Fruit fly (Drosophila melanogaster) whole organism, prepupa: ENCODE data around the gene qjt.
A peak's percentile ranks its signal among the peaks of the same experiment; 100 is the strongest.

ENCODE experiments used
- CG32006 ChIP-seq: fragments of 200-800 bp; sonication (Bioruptor generic); optimal IDR thresholded peaks from 3 replicates; lab custom pipeline; 2017; ENCODE audit warnings: missing biosample characterization, mild to moderate bottlenecking, missing genetic modification characterization
- Eip93F ChIP-seq: fragments of 200-800 bp; sonication (Bioruptor generic); optimal IDR thresholded peaks from 2 replicates; lab custom pipeline; 2016; ENCODE audit warnings: missing biosample characterization, mild to moderate bottlenecking, missing genetic modification characterization

DNA sequence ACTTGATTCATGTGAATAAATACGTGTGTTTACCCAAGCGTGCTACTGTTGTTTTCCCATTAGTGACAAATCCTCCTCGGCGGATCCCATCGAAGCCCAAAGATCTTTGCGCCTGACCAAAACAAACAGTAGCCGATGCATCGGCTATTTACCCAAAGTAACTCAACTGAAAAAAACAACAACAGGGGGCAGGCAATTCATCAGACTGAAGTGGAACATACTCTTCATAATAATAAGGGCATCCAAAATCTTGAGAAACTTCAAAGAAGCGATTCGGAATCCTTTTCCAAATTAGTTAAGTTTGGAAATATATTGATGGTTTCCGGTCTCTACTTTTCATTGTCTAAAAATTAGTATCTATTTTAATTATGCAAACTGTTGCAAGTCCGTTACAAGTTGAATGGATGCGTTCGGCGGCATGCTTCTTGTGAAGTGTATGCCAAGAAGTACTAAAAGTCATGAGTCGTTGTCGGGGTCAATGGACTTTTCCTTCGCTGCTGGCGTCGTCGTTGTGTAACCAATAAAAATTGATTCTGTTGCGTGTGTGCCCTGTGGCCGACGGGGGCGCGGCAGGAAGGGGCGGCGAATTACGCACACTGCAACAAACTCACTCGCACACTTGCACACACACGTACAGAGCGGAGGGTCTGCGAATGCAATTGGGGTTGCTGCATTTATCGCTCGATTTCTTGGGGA lies 16.5 kb downstream of the qjt start:
- TF ChIP-seq Eip93F (GFP tag; lab: Kevin White, UChicago) (peak; percentile 41), CG32006 (GFP tag; lab: Kevin White, UChicago) (peak; percentile 55)
